Worm (Caenorhabditis elegans) whole organism, late embryonic: ENCODE data around the gene ccch-1.

ENCODE experiments used
- elt-4 ChIP-seq: sonication (generic microtip); optimal IDR thresholded peaks from 2 replicates; lab custom pipeline; 2016; ENCODE audit warnings: missing genetic modification characterization, missing compliant biosample characterization
- fkh-10 ChIP-seq: fragments of 150-350 bp; optimal IDR thresholded peaks from 2 replicates; lab custom pipeline; 2014; ENCODE audit warnings: missing biosample characterization, missing genetic modification reagents, missing genetic modification characterization
- hlh-30 ChIP-seq: sonication (generic microtip); optimal IDR thresholded peaks from 2 replicates; lab custom pipeline; 2017; ENCODE audit warnings: antibody characterized with exemption, missing genetic modification characterization, missing compliant biosample characterization; ENCODE audit not compliant: insufficient read depth
- hlh-6 ChIP-seq: sonication (generic microtip); optimal IDR thresholded peaks from 2 replicates; lab custom pipeline; 2016; ENCODE audit warnings: missing genotype, missing genetic modification characterization, missing compliant biosample characterization
- nfya-1 ChIP-seq: sonication (generic microtip); optimal IDR thresholded peaks from 2 replicates; lab custom pipeline; 2017; ENCODE audit warnings: missing genetic modification characterization, mild to moderate bottlenecking, missing compliant biosample characterization, antibody characterized with exemption, moderate library complexity
- ztf-16 ChIP-seq: sonication (generic microtip); optimal IDR thresholded peaks from 2 replicates; lab custom pipeline; 2017; ENCODE audit warnings: missing genetic modification characterization, missing compliant biosample characterization

- TF ChIP-seq fkh-10: no peak
- TF ChIP-seq nfya-1 (tag; lab: Kevin White, UChicago): no peak
- no peak for TF ChIP-seq hlh-6 (tag; lab: Kevin White, UChicago)
- no peak for TF ChIP-seq ztf-16 (tag; lab: Kevin White, UChicago)
- TF ChIP-seq elt-4 (tag; lab: Kevin White, UChicago): no peak
- TF ChIP-seq hlh-30: no peak
Observed at ce11 chrV:11562643-11563042, 35.0 kb downstream of the ccch-1 start, which contains the start of gene srx-86.
